Fruit fly (Drosophila melanogaster) whole organism, embryonic: Measurements from ENCODE around the gene firl.

Experiments used
- BtbVII ChIP-seq: fragments of 200-800 bp; sonication (Bioruptor generic); optimal IDR thresholded peaks from 3 replicates; lab custom pipeline; 2017; ENCODE audit warnings: missing biosample characterization, mild to moderate bottlenecking, missing genetic modification characterization
- CG10366 ChIP-seq: fragments of 200-800 bp; sonication (Bioruptor generic); IDR thresholded peaks from 2 replicates; pipeline ENCODE4 v1.3.6; 2022; ENCODE audit warnings: missing biosample characterization, missing genetic modification characterization
- CG10431 ChIP-seq: fragments of 200-800 bp; sonication (Bioruptor generic); optimal IDR thresholded peaks from 3 replicates; lab custom pipeline; 2018; ENCODE audit warnings: missing biosample characterization, mild to moderate bottlenecking, missing genetic modification characterization
- CG11398 ChIP-seq: fragments of 200-800 bp; sonication (Bioruptor generic); optimal IDR thresholded peaks from 2 replicates; lab custom pipeline; 2016; ENCODE audit warnings: missing biosample characterization, missing genetic modification characterization
- CG11504 ChIP-seq: fragments of 200-800 bp; sonication (Bioruptor generic); optimal IDR thresholded peaks from 3 replicates; lab custom pipeline; 2019; ENCODE audit warnings: missing biosample characterization, mild to moderate bottlenecking, missing genetic modification characterization, moderate library complexity
- CG1233 ChIP-seq: fragments of 200-800 bp; sonication (Bioruptor generic); optimal IDR thresholded peaks from 4 replicates; lab custom pipeline; 2018; ENCODE audit warnings: missing biosample characterization, mild to moderate bottlenecking, missing genetic modification characterization
- CG14667 ChIP-seq: fragments of 200-800 bp; sonication (Bioruptor generic); IDR thresholded peaks from 2 replicates; pipeline ENCODE4 v1.3.6; 2022; ENCODE audit warnings: missing biosample characterization, missing genetic modification characterization
- CG1647 ChIP-seq: fragments of 200-800 bp; sonication (Bioruptor generic); optimal IDR thresholded peaks from 3 replicates; lab custom pipeline; 2016; ENCODE audit warnings: missing biosample characterization, missing genetic modification characterization
- CG16779 ChIP-seq: fragments of 200-800 bp; sonication (Bioruptor generic); IDR thresholded peaks from 2 replicates; pipeline ENCODE4 v1.3.6; 2022; ENCODE audit warnings: missing biosample characterization, missing genetic modification characterization
- CG16815 ChIP-seq: fragments of 200-800 bp; sonication (Bioruptor generic); optimal IDR thresholded peaks from 3 replicates; lab custom pipeline; 2017; ENCODE audit warnings: missing biosample characterization, mild to moderate bottlenecking, missing genetic modification characterization
- CG17802 ChIP-seq: fragments of 200-800 bp; sonication (Bioruptor generic); optimal IDR thresholded peaks from 2 replicates; lab custom pipeline; 2018; ENCODE audit warnings: missing biosample characterization, mild to moderate bottlenecking, missing genetic modification characterization, moderate library complexity
- CG30403 ChIP-seq: fragments of 200-800 bp; sonication (Bioruptor generic); optimal IDR thresholded peaks from 3 replicates; lab custom pipeline; 2016; ENCODE audit warnings: missing biosample characterization, missing genetic modification characterization
- CG4328 ChIP-seq: fragments of 200-800 bp; sonication (Bioruptor generic); optimal IDR thresholded peaks from 3 replicates; lab custom pipeline; 2017; ENCODE audit warnings: missing biosample characterization, missing genetic modification reagents, missing genetic modification characterization
- CG43689 ChIP-seq: fragments of 200-800 bp; sonication (Bioruptor generic); IDR thresholded peaks from 2 replicates; pipeline ENCODE4 v1.3.6; 2022; ENCODE audit warnings: missing biosample characterization, missing genetic modification characterization
- CG7928 ChIP-seq: fragments of 200-800 bp; sonication (Bioruptor generic); optimal IDR thresholded peaks from 2 replicates; lab custom pipeline; 2017; ENCODE audit warnings: missing biosample characterization, mild to moderate bottlenecking, missing genetic modification characterization
- CG8478 ChIP-seq: fragments of >200 bp; optimal IDR thresholded peaks from 2 replicates; lab custom pipeline; 2018
- Chrac-16 ChIP-seq: fragments of 200-800 bp; sonication (Bioruptor generic); optimal IDR thresholded peaks from 3 replicates; lab custom pipeline; 2016; ENCODE audit warnings: missing biosample characterization, missing genetic modification characterization
- D ChIP-seq, 2 experiments: fragments of 200-800 bp in 1 of 2; fragments of >200 bp in 1 of 2; sonication (Bioruptor generic) in 1 of 2; optimal IDR thresholded peaks; 2 replicates in 1 of 2; 3 replicates in 1 of 2; lab custom pipeline; 2017; ENCODE audit warnings: mild to moderate bottlenecking in 1 of 2, missing biosample characterization in 1 of 2, missing genetic modification characterization in 1 of 2, missing genetic modification reagents in 1 of 2
- HLH3B ChIP-seq: fragments of 200-800 bp; sonication (Bioruptor generic); IDR thresholded peaks from 2 replicates; pipeline ENCODE4 v1.3.6; 2022; ENCODE audit warnings: missing biosample characterization, missing genetic modification characterization
- HLH4C ChIP-seq: fragments of 200-800 bp; sonication (Bioruptor generic); IDR thresholded peaks from 3 replicates; pipeline ENCODE4 v1.3.6; 2022; ENCODE audit warnings: missing biosample characterization, missing genetic modification characterization; ENCODE audit not compliant: partially characterized antibody
- Hsf ChIP-seq: fragments of 200-800 bp; sonication (Bioruptor generic); optimal IDR thresholded peaks from 3 replicates; lab custom pipeline; 2016; ENCODE audit warnings: missing biosample characterization, missing genetic modification characterization
- MESR4 ChIP-seq: fragments of 200-800 bp; sonication (Bioruptor generic); optimal IDR thresholded peaks from 2 replicates; lab custom pipeline; 2018; ENCODE audit warnings: missing biosample characterization, mild to moderate bottlenecking, missing genetic modification characterization, moderate library complexity
- Poxn ChIP-seq: fragments of 200-800 bp; sonication (Bioruptor generic); IDR thresholded peaks from 2 replicates; pipeline ENCODE4 v1.3.6; 2022; ENCODE audit warnings: missing biosample characterization, missing genetic modification characterization
- Ravus ChIP-seq: fragments of 200-800 bp; sonication (Bioruptor generic); IDR thresholded peaks from 2 replicates; pipeline ENCODE4 v1.3.6; 2022; ENCODE audit warnings: missing biosample characterization, missing genetic modification characterization
- Sox100B ChIP-seq: fragments of 200-800 bp; sonication (Bioruptor generic); optimal IDR thresholded peaks from 3 replicates; lab custom pipeline; 2018; ENCODE audit warnings: missing biosample characterization, mild to moderate bottlenecking, missing genetic modification characterization
- Stat92E ChIP-seq, 3 experiments: fragments of >200 bp in 2 of 3; fragments of 200-800 bp in 1 of 3; sonication (Bioruptor generic) in 1 of 3; optimal IDR thresholded peaks; 2 replicates each; lab custom pipeline; 2017 to 2019; ENCODE audit warnings: missing biosample characterization in 3 of 3, missing genetic modification characterization in 3 of 3, mild to moderate bottlenecking in 1 of 3, moderate library complexity in 1 of 3
- Vsx1 ChIP-seq: fragments of 200-800 bp; sonication (Bioruptor generic); optimal IDR thresholded peaks from 2 replicates; lab custom pipeline; 2017; ENCODE audit warnings: missing biosample characterization, mild to moderate bottlenecking, missing genetic modification characterization, missing genetic modification reagents
- Xrp1 ChIP-seq: fragments of 200-800 bp; sonication (Bioruptor generic); IDR thresholded peaks from 2 replicates; pipeline ENCODE4 v1.3.6; 2022; ENCODE audit warnings: missing biosample characterization, missing genetic modification characterization
- bbx ChIP-seq: fragments of 200-800 bp; sonication (Bioruptor generic); IDR thresholded peaks from 2 replicates; pipeline ENCODE4 v1.3.6; 2022; ENCODE audit warnings: missing biosample characterization, missing genetic modification characterization; ENCODE audit not compliant: partially characterized antibody
- br ChIP-seq: fragments of >200 bp; optimal IDR thresholded peaks from 2 replicates; lab custom pipeline; 2017
- cad ChIP-seq: fragments of >200 bp; optimal IDR thresholded peaks from 2 replicates; lab custom pipeline; 2017; ENCODE audit warnings: missing biosample characterization, missing genetic modification characterization
- crol ChIP-seq: fragments of 200-800 bp; sonication (Bioruptor generic); IDR thresholded peaks from 2 replicates; pipeline ENCODE4 v1.3.6; 2022; ENCODE audit warnings: missing biosample characterization, missing genetic modification characterization
- en ChIP-seq: fragments of 200-800 bp; sonication (Bioruptor generic); optimal IDR thresholded peaks from 2 replicates; lab custom pipeline; 2016; ENCODE audit warnings: missing biosample characterization, missing genetic modification characterization
- fd3F ChIP-seq: fragments of 200-800 bp; sonication (Bioruptor generic); optimal IDR thresholded peaks from 2 replicates; lab custom pipeline; 2018; ENCODE audit warnings: missing biosample characterization, mild to moderate bottlenecking, missing genetic modification characterization, moderate library complexity
- grn ChIP-seq: fragments of 200-800 bp; sonication (Bioruptor generic); optimal IDR thresholded peaks from 3 replicates; lab custom pipeline; 2017; ENCODE audit warnings: missing biosample characterization, missing genetic modification characterization
- gt ChIP-seq: fragments of 200-800 bp; sonication (Bioruptor generic); IDR thresholded peaks from 2 replicates; pipeline ENCODE4 v1.3.6; 2022; ENCODE audit warnings: missing biosample characterization, missing genetic modification characterization
- ham ChIP-seq: fragments of 200-800 bp; sonication (Bioruptor generic); IDR thresholded peaks from 2 replicates; pipeline ENCODE4 v1.3.6; 2022; ENCODE audit warnings: missing biosample characterization, missing genetic modification characterization
- lab ChIP-seq: fragments of 200-800 bp; sonication (Bioruptor generic); optimal IDR thresholded peaks from 3 replicates; lab custom pipeline; 2017; ENCODE audit warnings: missing biosample characterization, missing genetic modification characterization, mild to moderate bottlenecking, moderate library complexity, missing genetic modification reagents
- nerfin-2 ChIP-seq: fragments of 200-800 bp; sonication (Bioruptor generic); IDR thresholded peaks from 2 replicates; pipeline ENCODE4 v1.3.6; 2022; ENCODE audit warnings: missing biosample characterization, missing genetic modification characterization; ENCODE audit not compliant: partially characterized antibody
- pb ChIP-seq: fragments of 200-800 bp; sonication (Bioruptor generic); optimal IDR thresholded peaks from 3 replicates; lab custom pipeline; 2016; ENCODE audit warnings: missing biosample characterization, missing genetic modification characterization
- pzg ChIP-seq: fragments of 200-800 bp; sonication (Bioruptor generic); optimal IDR thresholded peaks from 3 replicates; lab custom pipeline; 2018; ENCODE audit warnings: missing biosample characterization, mild to moderate bottlenecking, missing genetic modification characterization, moderate library complexity
- rib ChIP-seq: fragments of 200-800 bp; sonication (Bioruptor generic); IDR thresholded peaks from 2 replicates; pipeline ENCODE4 v1.3.6; 2022; ENCODE audit warnings: missing biosample characterization, missing genetic modification characterization
- sd ChIP-seq: fragments of 200-800 bp; sonication (Bioruptor generic); optimal IDR thresholded peaks from 3 replicates; lab custom pipeline; 2018; ENCODE audit warnings: missing biosample characterization, mild to moderate bottlenecking, missing genetic modification characterization, moderate library complexity
- sqz ChIP-seq: fragments of 200-800 bp; sonication (Bioruptor generic); optimal IDR thresholded peaks from 3 replicates; lab custom pipeline; 2018; ENCODE audit warnings: missing biosample characterization, mild to moderate bottlenecking, missing genetic modification characterization
- stwl ChIP-seq: fragments of 200-800 bp; sonication (Bioruptor generic); optimal IDR thresholded peaks from 3 replicates; lab custom pipeline; 2018; ENCODE audit warnings: missing biosample characterization, mild to moderate bottlenecking, missing genetic modification characterization, moderate library complexity
- unpg ChIP-seq: fragments of 200-800 bp; sonication (Bioruptor generic); optimal IDR thresholded peaks from 3 replicates; lab custom pipeline; 2018; ENCODE audit warnings: missing biosample characterization, mild to moderate bottlenecking, missing genetic modification characterization, moderate library complexity
- wor ChIP-seq: fragments of 200-800 bp; sonication (Bioruptor generic); IDR thresholded peaks from 2 replicates; pipeline ENCODE4 v1.3.6; 2022; ENCODE audit warnings: missing biosample characterization, missing genetic modification characterization
- zen2 ChIP-seq: fragments of 200-800 bp; sonication (Bioruptor generic); IDR thresholded peaks from 3 replicates; pipeline ENCODE4 v1.3.6; 2022; ENCODE audit warnings: missing biosample characterization, missing genetic modification characterization; ENCODE audit not compliant: partially characterized antibody
- zf30C ChIP-seq: fragments of 200-800 bp; sonication (Bioruptor generic); optimal IDR thresholded peaks from 3 replicates; lab custom pipeline; 2018; ENCODE audit warnings: missing biosample characterization, mild to moderate bottlenecking, missing genetic modification characterization

Gene firl

DNA sequence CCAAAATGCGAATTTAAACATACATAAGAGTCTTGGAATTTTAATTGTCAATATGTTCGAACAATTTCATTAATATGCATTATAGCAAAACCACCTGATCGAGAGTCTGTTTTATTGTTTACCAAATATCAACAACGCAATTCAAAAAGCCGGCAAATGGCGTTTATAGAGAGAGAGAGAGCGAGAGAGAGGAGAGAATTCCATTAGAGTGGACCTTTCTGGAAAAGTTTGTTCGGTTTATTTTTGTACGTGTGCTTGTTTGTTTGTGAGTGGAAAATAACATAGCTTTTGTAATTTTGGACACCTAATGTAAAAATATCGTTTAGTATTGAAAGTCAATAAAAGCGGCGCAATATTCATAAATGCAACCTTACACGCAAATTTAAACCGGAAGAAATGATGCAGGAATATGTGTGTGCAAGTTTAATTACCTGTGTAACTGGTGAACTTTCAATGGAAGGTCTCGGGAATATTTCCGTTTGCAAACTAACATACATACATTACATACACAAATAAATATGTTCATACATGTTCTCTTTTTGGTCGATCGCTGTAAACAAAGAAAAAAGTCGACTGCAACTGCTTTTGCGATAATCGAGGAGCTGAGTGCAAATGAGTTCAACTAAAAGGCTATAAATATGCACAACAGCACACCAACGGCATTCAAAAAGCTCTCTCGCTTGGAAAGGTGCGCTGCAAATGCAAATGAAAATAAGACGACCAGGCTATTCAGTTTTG lies 21.8 kb downstream of the firl start, which contains the start of gene CG6785 (continued):
- TF ChIP-seq lab (GFP tag; lab: Kevin White, UChicago) (peak; percentile 94), Poxn (no peak), fd3F (GFP tag; lab: Kevin White, UChicago) (peak; percentile 65), CG10431 (GFP tag; lab: Kevin White, UChicago) (peak; percentile 90), Stat92E (GFP tag; optimal IDR thresholded peaks at IDR 0.05; lab: Kevin White, UChicago) (peak in 1 of 3 experiments; percentile 51), pb (GFP tag; lab: Kevin White, UChicago) (peak; percentile 74), sqz (peak; percentile 80), HLH4C (GFP tag; lab: Robert Waterston, UW) (no peak), BtbVII (peak; percentile 88), CG30403 (GFP tag; lab: Kevin White, UChicago) (peak; percentile 39), crol (no peak), CG11398 (GFP tag; lab: Kevin White, UChicago) (peak; percentile 94), CG14667 (GFP tag; lab: Robert Waterston, UW) (no peak), CG4328 (peak; percentile 80), Chrac-16 (GFP tag; lab: Kevin White, UChicago) (peak; percentile 19), CG7928 (GFP tag; lab: Kevin White, UChicago) (peak; percentile 30), bbx (no peak), CG16815 (GFP tag; lab: Kevin White, UChicago) (no peak), Hsf (GFP tag; lab: Kevin White, UChicago) (peak; percentile 68), en (GFP tag; lab: Kevin White, UChicago) (peak; percentile 77), MESR4 (GFP tag; lab: Kevin White, UChicago) (peak; percentile 48), grn (GFP tag; lab: Kevin White, UChicago) (peak; percentile 77), CG10366 (GFP tag; lab: Robert Waterston, UW) (0 out of 2 replicates have a peak, but pooled peaks have one; percentile 14), nerfin-2 (GFP tag; lab: Robert Waterston, UW) (no peak), wor (GFP tag; lab: Robert Waterston, UW) (no peak), cad (GFP tag; lab: Kevin White, UChicago) (no peak), CG16779 (GFP tag; lab: Robert Waterston, UW) (0 out of 2 replicates have a peak, but pooled peaks have one; percentile 19), Vsx1 (GFP tag; lab: Kevin White, UChicago) (peak; percentile 93), CG11504 (tag; lab: Kevin White, UChicago) (peak; percentile 80), D (optimal IDR thresholded peaks at IDR 0.05; lab: Kevin White, UChicago) (no peak), D (GFP tag; optimal IDR thresholded peaks at IDR 0.05; lab: Kevin White, UChicago) (peak; percentile 83), CG8478 (lab: Kevin White, UChicago) (no peak), rib (GFP tag; lab: Robert Waterston, UW) (no peak; the same call in 1 of the 2 replicates), zf30C (GFP tag; lab: Kevin White, UChicago) (no peak), CG17802 (peak; percentile 24), zen2 (no peak), Sox100B (GFP tag; lab: Kevin White, UChicago) (peak; percentile 90), stwl (tag; lab: Kevin White, UChicago) (no peak), br (lab: Kevin White, UChicago) (no peak), sd (tag; lab: Kevin White, UChicago) (peak; percentile 97), CG1647 (GFP tag; lab: Kevin White, UChicago) (peak; percentile 75), unpg (GFP tag; lab: Kevin White, UChicago) (peak; percentile 81), HLH3B (GFP tag; lab: Robert Waterston, UW) (peak; percentile 69; the same call in 1 of the 2 replicates), pzg (GFP tag; lab: Kevin White, UChicago) (peak; percentile 7), CG1233 (GFP tag; lab: Kevin White, UChicago) (peak; percentile 85), gt (no peak), Ravus (GFP tag; lab: Robert Waterston, UW) (no peak), ham (GFP tag; lab: Robert Waterston, UW) (no peak), Xrp1 (GFP tag; lab: Robert Waterston, UW) (peak; percentile 63), CG43689 (GFP tag; lab: Robert Waterston, UW) (no peak)
